Worm (Caenorhabditis elegans): Measurements from ENCODE around the gene E03H12.5.

ce11 chrIV:5005154-5005553 lies 28.1 kb downstream of the E03H12.5 start:
- no peak for TF ChIP-seq nhr-28 (tag; optimal IDR thresholded peaks at IDR 0.05)
- no peak for TF ChIP-seq snpc-4 (tag; optimal IDR thresholded peaks at IDR 0.05)
- TF ChIP-seq ztf-11 (tag; optimal IDR thresholded peaks at IDR 0.05) = no peak
- no peak for TF ChIP-seq ceh-39 (tag; optimal IDR thresholded peaks at IDR 0.05)
- no peak for TF ChIP-seq elt-3 (tag; optimal IDR thresholded peaks at IDR 0.05)
- no peak for TF ChIP-seq unc-62 (GFP tag; optimal IDR thresholded peaks at IDR 0.05)
- no peak for TF ChIP-seq unc-39 (tag; optimal IDR thresholded peaks at IDR 0.05)
- TF ChIP-seq lsy-2 (tag; optimal IDR thresholded peaks at IDR 0.05) = no peak
- no peak for TF ChIP-seq ces-1 (GFP tag; optimal IDR thresholded peaks at IDR 0.05)

Data from whole organism, mixed stage, embryonic.